Fruit fly (Drosophila melanogaster): Measurements from ENCODE around the gene csw.

Gene csw

dm6 chrX:2136831-2137452, 42.9 kb downstream of the csw start (continued):
- peak; percentile 100 for TF ChIP-seq CG17385 (GFP tag; optimal IDR thresholded peaks at IDR 0.05)
- no peak for TF ChIP-seq HLH4C (GFP tag; IDR thresholded peaks at IDR 0.05; ENCODE audit: partially characterized antibody)
- peak; percentile 100 for TF ChIP-seq Side (GFP tag; optimal IDR thresholded peaks at IDR 0.05)
- TF ChIP-seq bigmax (GFP tag; optimal IDR thresholded peaks at IDR 0.05) = peak; percentile 90
- no peak; the same call in 1 of the 2 replicates for TF ChIP-seq sna (GFP tag; IDR thresholded peaks at IDR 0.05; ENCODE audit: partially characterized antibody)
- no peak for TF ChIP-seq usp (GFP tag; optimal IDR thresholded peaks at IDR 0.05)
- no peak for TF ChIP-seq fru (optimal IDR thresholded peaks at IDR 0.05)
- peak; percentile 95 for TF ChIP-seq stwl (tag; optimal IDR thresholded peaks at IDR 0.05)
- TF ChIP-seq CG15269 (tag; optimal IDR thresholded peaks at IDR 0.05) = peak; percentile 100
- peak; percentile 98 for TF ChIP-seq Hmx (GFP tag; optimal IDR thresholded peaks at IDR 0.05)
- no peak for TF ChIP-seq Tbp (GFP tag; optimal IDR thresholded peaks at IDR 0.05)
- TF ChIP-seq dati (GFP tag; IDR thresholded peaks at IDR 0.05) = peak; percentile 100
- TF ChIP-seq h (optimal IDR thresholded peaks at IDR 0.05) = no peak
- peak; percentile 100 for TF ChIP-seq mirr (GFP tag; optimal IDR thresholded peaks at IDR 0.05)
- TF ChIP-seq Max (GFP tag; optimal IDR thresholded peaks at IDR 0.05) = peak; percentile 100
- TF ChIP-seq CG13296 (GFP tag; optimal IDR thresholded peaks at IDR 0.05) = peak; percentile 100
- TF ChIP-seq gem (tag; optimal IDR thresholded peaks at IDR 0.05) = peak; percentile 100
- peak; percentile 100 for TF ChIP-seq tgo (GFP tag; IDR thresholded peaks at IDR 0.05)
- TF ChIP-seq Elba2 (GFP tag; optimal IDR thresholded peaks at IDR 0.05) = peak; percentile 100
- peak; percentile 100 for TF ChIP-seq CG7271 (tag; optimal IDR thresholded peaks at IDR 0.05)
- TF ChIP-seq br (optimal IDR thresholded peaks at IDR 0.05) = no peak
- TF ChIP-seq CG8765 (GFP tag; IDR thresholded peaks at IDR 0.05) = peak; percentile 100
- TF ChIP-seq Dref (GFP tag; IDR thresholded peaks at IDR 0.05) = peak; percentile 60
- peak; percentile 100 for TF ChIP-seq CG13624 (GFP tag; optimal IDR thresholded peaks at IDR 0.05)
- peak; percentile 100 for TF ChIP-seq CG7786 (GFP tag; optimal IDR thresholded peaks at IDR 0.05)
- peak; percentile 100 for TF ChIP-seq twi (tag; optimal IDR thresholded peaks at IDR 0.05)
- TF ChIP-seq BEAF-32 (GFP tag; optimal IDR thresholded peaks at IDR 0.05) = peak; percentile 42
- peak; percentile 100 for TF ChIP-seq CG43689 (GFP tag; IDR thresholded peaks at IDR 0.05)
- TF ChIP-seq CG9727 (GFP tag; optimal IDR thresholded peaks at IDR 0.05) = peak; percentile 100
- TF ChIP-seq CG13775 (GFP tag; optimal IDR thresholded peaks at IDR 0.05) = peak; percentile 100
- TF ChIP-seq emc (GFP tag; optimal IDR thresholded peaks at IDR 0.05) = peak; percentile 100
- peak; percentile 100 for TF ChIP-seq grau (tag; optimal IDR thresholded peaks at IDR 0.05)
- peak; percentile 100 for TF ChIP-seq ind (GFP tag; optimal IDR thresholded peaks at IDR 0.05)
- peak; percentile 100 for TF ChIP-seq CG14014 (GFP tag; IDR thresholded peaks at IDR 0.05)
- TF ChIP-seq zfh2 (GFP tag; optimal IDR thresholded peaks at IDR 0.05) = peak; percentile 100
- no peak for TF ChIP-seq pros (GFP tag; optimal IDR thresholded peaks at IDR 0.05)
- peak; percentile 98 for TF ChIP-seq CG34376 (GFP tag; optimal IDR thresholded peaks at IDR 0.05)
- TF ChIP-seq maf-S (GFP tag; optimal IDR thresholded peaks at IDR 0.05) = peak; percentile 100
- TF ChIP-seq HmgD (GFP tag; optimal IDR thresholded peaks at IDR 0.05) = peak; percentile 100
- TF ChIP-seq gcm (GFP tag; optimal IDR thresholded peaks at IDR 0.05) = peak; percentile 100
- TF ChIP-seq chif (GFP tag; optimal IDR thresholded peaks at IDR 0.05) = peak; percentile 100
- TF ChIP-seq Adf1 (GFP tag; IDR thresholded peaks at IDR 0.05) = peak; percentile 93
- peak; percentile 99 for TF ChIP-seq Meics (GFP tag; optimal IDR thresholded peaks at IDR 0.05)
- peak; percentile 36; the same call in 1 of the 2 replicates for TF ChIP-seq bbx (GFP tag; IDR thresholded peaks at IDR 0.05; ENCODE audit: partially characterized antibody)
- no peak for TF ChIP-seq hbn (GFP tag; IDR thresholded peaks at IDR 0.05; ENCODE audit: partially characterized antibody)
- peak; percentile 99 for TF ChIP-seq Lhr (GFP tag; optimal IDR thresholded peaks at IDR 0.05)
- no peak for TF ChIP-seq Sin3A (optimal IDR thresholded peaks at IDR 0.05)
- peak; percentile 100 for TF ChIP-seq vvl (GFP tag; IDR thresholded peaks at IDR 0.05)
- peak; percentile 100 for TF ChIP-seq kay (GFP tag; optimal IDR thresholded peaks at IDR 0.05)
- peak; percentile 94 for TF ChIP-seq CG9437 (GFP tag; optimal IDR thresholded peaks at IDR 0.05)
- TF ChIP-seq HLH3B (GFP tag; IDR thresholded peaks at IDR 0.05) = peak; percentile 100

Data from whole organism, embryonic.